Worm (Caenorhabditis elegans): ENCODE data around the gene F40F8.12.
A peak's percentile ranks its signal among the peaks of the same experiment; 100 is the strongest.

F40F8.12 gene

ce11 chrII:11096233-11096632 is 33.4 kb upstream of the F40F8.12 start, which contains the start of gene nbs-1:
Gene nbs-1 (minus strand): TSS chrII:11096478.
- TF ChIP-seq F39B2.1 (GFP tag; IDR thresholded peaks at IDR 0.05): peak; percentile 67; the same call in 1 of the 2 replicates
- no peak for TF ChIP-seq snpc-1.3 (tag; optimal IDR thresholded peaks at IDR 0.05; ENCODE audit: insufficient read depth)
- TF ChIP-seq nhr-120 (GFP tag; IDR thresholded peaks at IDR 0.05): no peak
- TF ChIP-seq lin-26 (GFP tag; IDR thresholded peaks at IDR 0.05): 0 out of 2 replicates have a peak, but pooled peaks have one; percentile 57
- peak; percentile 6 for TF ChIP-seq efl-1 (GFP tag; optimal IDR thresholded peaks at IDR 0.05)
- TF ChIP-seq ztf-26 (tag; optimal IDR thresholded peaks at IDR 0.05): no peak
- TF ChIP-seq B0336.3 (GFP tag; IDR thresholded peaks at IDR 0.05): peak; percentile 80
- TF ChIP-seq xnd-1 (tag; optimal IDR thresholded peaks at IDR 0.05): peak; percentile 38
- TF ChIP-seq pha-4 (tag; optimal IDR thresholded peaks at IDR 0.05): no peak
- TF ChIP-seq athp-1 (tag; optimal IDR thresholded peaks at IDR 0.05): peak; percentile 12
- TF ChIP-seq rec-8 (tag; optimal IDR thresholded peaks at IDR 0.05): no peak
- no peak for TF ChIP-seq attf-3 (GFP tag; conservative IDR thresholded peaks at IDR 0.05)
- no peak for TF ChIP-seq somi-1 (GFP tag; optimal IDR thresholded peaks at IDR 0.05)
- no peak for TF ChIP-seq hmg-20 (GFP tag; IDR thresholded peaks at IDR 0.05)
- no peak for TF ChIP-seq F22D6.2 (tag; optimal IDR thresholded peaks at IDR 0.05)
- TF ChIP-seq ceh-100 (GFP tag; IDR thresholded peaks at IDR 0.05): peak; percentile 24; the same call in 1 of the 2 replicates
- no peak for TF ChIP-seq sdz-38 (tag; optimal IDR thresholded peaks at IDR 0.05)
- TF ChIP-seq T26A5.8 (tag; optimal IDR thresholded peaks at IDR 0.05): peak; percentile 8
- TF ChIP-seq let-526 (GFP tag; IDR thresholded peaks at IDR 0.05): no peak
- no peak for TF ChIP-seq snpc-4 (GFP tag; optimal IDR thresholded peaks at IDR 0.05)
- no peak for TF ChIP-seq snpc-4 (tag; optimal IDR thresholded peaks at IDR 0.05)
- no peak for TF ChIP-seq sea-2 (GFP tag; IDR thresholded peaks at IDR 0.05)
- TF ChIP-seq ceh-91 (GFP tag; IDR thresholded peaks at IDR 0.05): no peak
- TF ChIP-seq cebp-1 (GFP tag; IDR thresholded peaks at IDR 0.05): no peak
- TF ChIP-seq cebp-1 (tag; optimal IDR thresholded peaks at IDR 0.05): no peak
- TF ChIP-seq bed-1 (GFP tag; IDR thresholded peaks at IDR 0.05): no peak
- TF ChIP-seq madf-6 (GFP tag; IDR thresholded peaks at IDR 0.05): peak; percentile 59
- TF ChIP-seq egrh-3 (GFP tag; IDR thresholded peaks at IDR 0.05): no peak
- peak; percentile 75 for TF ChIP-seq ekl-4 (GFP tag; IDR thresholded peaks at IDR 0.05)
- TF ChIP-seq ztf-22 (GFP tag; optimal IDR thresholded peaks at IDR 0.05): no peak
- no peak for TF ChIP-seq madf-8 (GFP tag; conservative IDR thresholded peaks at IDR 0.05)
- TF ChIP-seq F33H1.4 (GFP tag; IDR thresholded peaks at IDR 0.05): peak; percentile 45
- no peak for TF ChIP-seq mel-28 (tag; optimal IDR thresholded peaks at IDR 0.05; ENCODE audit: borderline replicate concordance)
- TF ChIP-seq C06A6.2 (GFP tag; conservative IDR thresholded peaks at IDR 0.05): no peak
- TF ChIP-seq madf-3 (GFP tag; IDR thresholded peaks at IDR 0.05): peak; percentile 49; the same call in 1 of the 2 replicates
- TF ChIP-seq hmg-1.2 (GFP tag; IDR thresholded peaks at IDR 0.05): 0 out of 2 replicates have a peak, but pooled peaks have one; percentile 14
- no peak for TF ChIP-seq ets-4 (GFP tag; optimal IDR thresholded peaks at IDR 0.05)
- no peak for TF ChIP-seq tbp1 (GFP tag; optimal IDR thresholded peaks at IDR 0.05)
- TF ChIP-seq attf-5 (GFP tag; optimal IDR thresholded peaks at IDR 0.05): no peak
- no peak for TF ChIP-seq madf-10 (tag; optimal IDR thresholded peaks at IDR 0.05)
- peak; percentile 51 for TF ChIP-seq hrde-1 (tag; optimal IDR thresholded peaks at IDR 0.05; ENCODE audit: borderline replicate concordance)
- TF ChIP-seq ccch-3 (GFP tag; optimal IDR thresholded peaks at IDR 0.05): no peak
- no peak for TF ChIP-seq let-607 (tag; optimal IDR thresholded peaks at IDR 0.05)
- TF ChIP-seq him-1 (tag; optimal IDR thresholded peaks at IDR 0.05): peak; percentile 13
- peak; percentile 41 for TF ChIP-seq lin-54 (GFP tag; optimal IDR thresholded peaks at IDR 0.05)
- TF ChIP-seq Y79H2A.3 (GFP tag; conservative IDR thresholded peaks at IDR 0.05): no peak
- no peak for TF ChIP-seq Y53F4B.3 (GFP tag; IDR thresholded peaks at IDR 0.05)
- no peak for TF ChIP-seq F49E8.2 (tag; optimal IDR thresholded peaks at IDR 0.05; ENCODE audit: insufficient read depth)
- TF ChIP-seq mxl-1 (tag; optimal IDR thresholded peaks at IDR 0.05): no peak
